Fruit fly (Drosophila melanogaster) ovary, adult (tissue): Measurements from ENCODE around the gene CG3626.

Source experiments
- CG17801 ChIP-seq: fragments of 200-800 bp; optimal IDR thresholded peaks from 2 replicates; lab custom pipeline; 2019; ENCODE audit warnings: missing biosample characterization, mild to moderate bottlenecking, missing genetic modification characterization, moderate library complexity; ENCODE audit not compliant: partially characterized antibody

The CG3626 gene

dm6 chrX:4411405-4411993 lies 45.3 kb downstream of the CG3626 start:
- TF ChIP-seq CG17801, result no peak

- no peak for TF ChIP-seq CG17801
Measured at dm6 chrX:4412546-4412945, 46.3 kb downstream of the CG3626 start, which contains the start of gene bi. TSS of gene bi (plus strand) at chrX:4412856.

dm6 chrX:4413146-4413545 lies 46.9 kb downstream of the CG3626 start:
- TF ChIP-seq CG17801, result no peak

- no peak for TF ChIP-seq CG17801
Measured at dm6 chrX:4420099-4420695, 54.0 kb downstream of the CG3626 start.
